Worm (Caenorhabditis elegans) whole organism, L4/young adult: ENCODE results near the gene srv-24.
"Not testable (repeated sequence)": the region's sequence is repeated elsewhere in the genome, so short reads cannot be mapped to it uniquely, and the experiment has no call there.

Source experiments
- W03F9.2 ChIP-seq: fragments of 150-350 bp; optimal IDR thresholded peaks from 2 replicates; lab custom pipeline; 2014; ENCODE audit warnings: missing biosample characterization, missing genetic modification characterization
- dao-5 ChIP-seq: sonication (generic microtip); optimal IDR thresholded peaks from 2 replicates; lab custom pipeline; 2016; ENCODE audit warnings: missing genotype, missing genetic modification characterization, moderate library complexity, missing compliant biosample characterization

DNA sequence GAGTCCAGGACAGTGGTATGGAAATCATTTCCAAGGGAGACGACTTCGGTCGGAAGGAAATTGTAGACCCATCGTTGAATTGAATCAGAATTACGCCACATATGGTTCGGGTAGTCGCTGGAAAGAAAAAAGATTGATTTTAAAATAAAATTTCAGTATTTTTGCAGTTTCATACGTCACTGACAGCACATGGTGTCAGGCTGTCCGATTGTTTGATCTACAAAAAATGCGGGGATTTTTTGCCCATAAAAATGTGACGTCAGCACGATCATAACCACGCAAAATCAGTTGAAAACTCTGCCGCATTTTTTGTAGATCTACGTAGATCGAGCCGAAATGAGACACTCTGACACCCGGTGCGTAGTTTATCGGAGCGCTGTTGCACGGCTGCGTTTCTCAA lies 26.7 kb upstream of the srv-24 start, which contains the start of gene Y73B6BL.12:
- TF ChIP-seq dao-5, W03F9.2: not testable (repeated sequence)
